Worm (Caenorhabditis elegans) whole organism, young adult: ENCODE data around the gene rps-22.

Source experiments
- F22D6.2 ChIP-seq: sonication (generic microtip); optimal IDR thresholded peaks from 2 replicates; lab custom pipeline; 2016; ENCODE audit warnings: mild to moderate bottlenecking, missing genetic modification characterization, missing compliant biosample characterization
- F52B5.7 ChIP-seq: sonication (generic microtip); optimal IDR thresholded peaks from 2 replicates; lab custom pipeline; 2016; ENCODE audit warnings: mild to moderate bottlenecking, missing genetic modification characterization, missing compliant biosample characterization
- F55B11.4 ChIP-seq: sonication (generic microtip); optimal IDR thresholded peaks from 2 replicates; lab custom pipeline; 2016; ENCODE audit warnings: missing compliant biosample characterization, missing genetic modification characterization, borderline replicate concordance; ENCODE audit not compliant: insufficient read depth
- Y95B8A.8 ChIP-seq: fragments of 200-800 bp; sonication (Bioruptor generic); IDR thresholded peaks from 2 replicates; pipeline ENCODE4 v1.3.6; 2022; ENCODE audit warnings: missing genetic modification reagents, missing genetic modification characterization, missing compliant biosample characterization
- ama-1 ChIP-seq, 3 experiments: fragments of 150-350 bp in 1 of 3; sonication (generic microtip) in 2 of 3; optimal IDR thresholded peaks; 2 replicates each; lab custom pipeline; 2014 to 2018; ENCODE audit warnings: missing biosample characterization in 2 of 3, missing genetic modification characterization in 2 of 3, missing genetic modification reagents in 2 of 3
- aptf-2 ChIP-seq: fragments of 200-800 bp; sonication (Bioruptor generic); conservative IDR thresholded peaks from 2 replicates; pipeline ENCODE4 v1.3.6; 2022; ENCODE audit warnings: missing genetic modification reagents, missing genetic modification characterization, missing compliant biosample characterization
- ccch-3 ChIP-seq: fragments of 200-800 bp; sonication (Bioruptor generic); optimal IDR thresholded peaks from 2 replicates; lab custom pipeline; 2018; ENCODE audit warnings: mild to moderate bottlenecking, missing genetic modification characterization, missing compliant biosample characterization
- ceh-100 ChIP-seq: fragments of 200-800 bp; sonication (Bioruptor generic); IDR thresholded peaks from 2 replicates; pipeline ENCODE4 v1.3.6; 2022; ENCODE audit warnings: missing genetic modification reagents, missing genetic modification characterization, missing compliant biosample characterization
- ceh-27 ChIP-seq: fragments of 200-800 bp; sonication (Bioruptor generic); optimal IDR thresholded peaks from 2 replicates; lab custom pipeline; 2018; ENCODE audit warnings: mild to moderate bottlenecking, missing genetic modification characterization, moderate library complexity, missing compliant biosample characterization
- ceh-79 ChIP-seq: sonication (generic microtip); optimal IDR thresholded peaks from 2 replicates; lab custom pipeline; 2017; ENCODE audit warnings: mild to moderate bottlenecking, missing genetic modification characterization, missing compliant biosample characterization
- die-1 ChIP-seq: sonication (generic microtip); optimal IDR thresholded peaks from 2 replicates; lab custom pipeline; 2016; ENCODE audit warnings: missing genotype, mild to moderate bottlenecking, missing genetic modification characterization, missing compliant biosample characterization
- dpff-1 ChIP-seq: sonication (generic microtip); optimal IDR thresholded peaks from 2 replicates; lab custom pipeline; 2017; ENCODE audit warnings: mild to moderate bottlenecking, missing genetic modification characterization, missing compliant biosample characterization
- dpl-1 ChIP-seq: fragments of 150-350 bp; optimal IDR thresholded peaks from 2 replicates; lab custom pipeline; 2014; ENCODE audit warnings: missing biosample characterization, missing genetic modification reagents, missing genetic modification characterization
- efl-1 ChIP-seq: fragments of 150-350 bp; optimal IDR thresholded peaks from 2 replicates; lab custom pipeline; 2014; ENCODE audit warnings: missing biosample characterization, missing genetic modification reagents, missing genetic modification characterization
- fkh-3 ChIP-seq: sonication (generic microtip); optimal IDR thresholded peaks from 2 replicates; lab custom pipeline; 2016; ENCODE audit warnings: mild to moderate bottlenecking, missing genetic modification characterization, missing compliant biosample characterization
- hmg-1.2 ChIP-seq: fragments of 200-800 bp; sonication (Bioruptor generic); IDR thresholded peaks from 2 replicates; pipeline ENCODE4 v1.3.6; 2022; ENCODE audit warnings: missing genetic modification reagents, missing genetic modification characterization, missing compliant biosample characterization
- hmg-20 ChIP-seq: fragments of 200-800 bp; sonication (Bioruptor generic); IDR thresholded peaks from 2 replicates; pipeline ENCODE4 v1.3.6; 2022; ENCODE audit warnings: missing genetic modification reagents, missing genetic modification characterization, missing compliant biosample characterization
- lag-1 ChIP-seq: fragments of 200-800 bp; sonication (Bioruptor generic); IDR thresholded peaks from 2 replicates; pipeline ENCODE4 v1.3.6; 2022; ENCODE audit warnings: missing genetic modification reagents, missing genetic modification characterization, missing compliant biosample characterization
- let-526 ChIP-seq: fragments of 200-800 bp; sonication (Bioruptor generic); IDR thresholded peaks from 2 replicates; pipeline ENCODE4 v1.3.6; 2022; ENCODE audit warnings: missing genetic modification reagents, missing genetic modification characterization, missing compliant biosample characterization
- lir-1 ChIP-seq: fragments of 200-800 bp; sonication (Bioruptor generic); conservative IDR thresholded peaks from 2 replicates; pipeline ENCODE4 v1.3.6; 2022; ENCODE audit warnings: missing genetic modification reagents, missing genetic modification characterization, missing compliant biosample characterization
- lsy-27 ChIP-seq: sonication (generic microtip); optimal IDR thresholded peaks from 2 replicates; lab custom pipeline; 2017; ENCODE audit warnings: missing genetic modification characterization, mild to moderate bottlenecking, missing compliant biosample characterization, antibody characterized with exemption, missing genotype, borderline replicate concordance; ENCODE audit not compliant: insufficient read depth
- madf-10 ChIP-seq: sonication (generic microtip); optimal IDR thresholded peaks from 2 replicates; lab custom pipeline; 2016; ENCODE audit warnings: mild to moderate bottlenecking, missing genetic modification characterization, missing compliant biosample characterization
- mes-4 ChIP-seq: sonication (generic microtip); optimal IDR thresholded peaks from 2 replicates; lab custom pipeline; 2016; ENCODE audit warnings: missing genotype, missing genetic modification characterization, missing compliant biosample characterization
- mxl-1 ChIP-seq: sonication (generic microtip); optimal IDR thresholded peaks from 2 replicates; lab custom pipeline; 2016; ENCODE audit warnings: missing genetic modification characterization, missing compliant biosample characterization
- nfyb-1 ChIP-seq: fragments of 200-800 bp; sonication (Bioruptor generic); IDR thresholded peaks from 2 replicates; pipeline ENCODE4 v1.3.6; 2022; ENCODE audit warnings: missing genetic modification reagents, missing genetic modification characterization, missing compliant biosample characterization
- nhr-27 ChIP-seq: fragments of 200-800 bp; sonication (Bioruptor generic); optimal IDR thresholded peaks from 2 replicates; lab custom pipeline; 2018; ENCODE audit warnings: mild to moderate bottlenecking, missing genetic modification characterization, moderate library complexity, missing compliant biosample characterization
- rpc-1 ChIP-seq, 2 experiments: fragments of 150-350 bp in 1 of 2; sonication (generic microtip) in 1 of 2; optimal IDR thresholded peaks; 2 replicates each; lab custom pipeline; 2014 to 2018; ENCODE audit warnings: missing biosample characterization in 1 of 2, missing genetic modification characterization in 1 of 2, missing genetic modification reagents in 1 of 2, missing genotype in 1 of 2
- sea-2 ChIP-seq: fragments of 200-800 bp; sonication (Bioruptor generic); IDR thresholded peaks from 2 replicates; pipeline ENCODE4 v1.3.6; 2022; ENCODE audit warnings: missing genetic modification characterization, missing compliant biosample characterization
- sptf-2 ChIP-seq: fragments of 200-800 bp; sonication (Bioruptor generic); optimal IDR thresholded peaks from 2 replicates; lab custom pipeline; 2018; ENCODE audit warnings: mild to moderate bottlenecking, missing genetic modification characterization, missing compliant biosample characterization
- tbp1 ChIP-seq: fragments of 200-800 bp; sonication (Bioruptor generic); optimal IDR thresholded peaks from 2 replicates; lab custom pipeline; 2018; ENCODE audit warnings: mild to moderate bottlenecking, missing genetic modification characterization, missing compliant biosample characterization
- tlf-1 ChIP-seq: fragments of 200-800 bp; sonication (Bioruptor generic); optimal IDR thresholded peaks from 2 replicates; lab custom pipeline; 2018; ENCODE audit warnings: mild to moderate bottlenecking, missing genetic modification characterization, missing compliant biosample characterization
- zfh-2 ChIP-seq: fragments of 200-800 bp; sonication (Bioruptor generic); conservative IDR thresholded peaks from 2 replicates; pipeline ENCODE4 v1.3.6; 2022; ENCODE audit warnings: missing genetic modification reagents, missing genetic modification characterization, missing compliant biosample characterization
- ztf-25 ChIP-seq: fragments of 200-800 bp; sonication (Bioruptor generic); IDR thresholded peaks from 2 replicates; pipeline ENCODE4 v1.3.6; 2022; ENCODE audit warnings: missing genetic modification reagents, missing genetic modification characterization, missing compliant biosample characterization

rps-22 gene

ce11 chrIII:1975992-1976391 is 25.7 kb downstream of the rps-22 start:
- peak; percentile 82 for TF ChIP-seq zfh-2 (GFP tag; lab: Robert Waterston, UW)
- TF ChIP-seq aptf-2 (GFP tag; lab: Robert Waterston, UW), result no peak
- TF ChIP-seq sptf-2 (GFP tag; lab: Kevin White, UChicago), result no peak
- TF ChIP-seq Y95B8A.8 (GFP tag; lab: Robert Waterston, UW), result no peak
- TF ChIP-seq sea-2, result 0 out of 2 replicates have a peak, but pooled peaks have one; percentile 17
- no peak for TF ChIP-seq hmg-20
- no peak for TF ChIP-seq ceh-100 (GFP tag; lab: Robert Waterston, UW)

- TF ChIP-seq lir-1 (GFP tag; lab: Robert Waterston, UW) (no peak), madf-10 (no peak), efl-1 (GFP tag; lab: Kevin White, UChicago) (no peak), tlf-1 (no peak), lsy-27 (tag; lab: Kevin White, UChicago) (no peak), F22D6.2 (tag; lab: Kevin White, UChicago) (no peak), mxl-1 (tag; lab: Kevin White, UChicago) (no peak), die-1 (tag; lab: Kevin White, UChicago) (no peak), dpff-1 (no peak), nhr-27 (tag; lab: Kevin White, UChicago) (no peak), mes-4 (no peak), fkh-3 (no peak), ceh-27 (no peak), ccch-3 (GFP tag; lab: Kevin White, UChicago) (no peak), ama-1 (optimal IDR thresholded peaks at IDR 0.05; lab: Kevin White, UChicago) (no peak), ama-1 (GFP tag; optimal IDR thresholded peaks at IDR 0.05; lab: Kevin White, UChicago) (no peak), dpl-1 (GFP tag; lab: Kevin White, UChicago) (no peak), lag-1 (GFP tag; lab: Robert Waterston, UW) (no peak)
- TF ChIP-seq, all 124 proteins: peak for 0
Measured at ce11 chrIII:1976642-1977041, 26.3 kb downstream of the rps-22 start, which contains the start of gene R155.3. Gene R155.3, minus strand, starts transcription at chrIII:1976742.

- TF ChIP-seq nfyb-1 (GFP tag; lab: Robert Waterston, UW) (no peak), ceh-79 (tag; lab: Kevin White, UChicago) (no peak), F55B11.4 (tag; lab: Kevin White, UChicago) (no peak), F52B5.7 (tag; lab: Kevin White, UChicago) (no peak), let-526 (GFP tag; lab: Robert Waterston, UW) (no peak)
Measured at ce11 chrIII:1977424-1977823, 27.1 kb downstream of the rps-22 start.

ce11 chrIII:1981467-1981866 is 31.1 kb downstream of the rps-22 start:
- TF ChIP-seq ztf-25 (GFP tag; lab: Robert Waterston, UW) (0 out of 2 replicates have a peak, but pooled peaks have one; percentile 69), rpc-1 (optimal IDR thresholded peaks at IDR 0.05; lab: Kevin White, UChicago) (peak; percentile 36), rpc-1 (tag; optimal IDR thresholded peaks at IDR 0.05; lab: Kevin White, UChicago) (peak; percentile 72), hmg-1.2 (GFP tag; lab: Robert Waterston, UW) (no peak), tbp1 (GFP tag; lab: Kevin White, UChicago) (peak; percentile 81)
